Worm (Caenorhabditis elegans) whole organism, late embryonic: ENCODE measurements around the gene K04C2.8.

Experiments
- F13H6.1 ChIP-seq: sonication (generic microtip); optimal IDR thresholded peaks from 2 replicates; lab custom pipeline; 2016; ENCODE audit warnings: missing genetic modification characterization, missing compliant biosample characterization
- K02D7.2 ChIP-seq: sonication (generic microtip); optimal IDR thresholded peaks from 2 replicates; lab custom pipeline; 2017; ENCODE audit warnings: mild to moderate bottlenecking, missing genetic modification characterization, missing compliant biosample characterization
- Y22D7AL.16 ChIP-seq: sonication (generic microtip); optimal IDR thresholded peaks from 2 replicates; lab custom pipeline; 2016; ENCODE audit warnings: missing genetic modification characterization, missing compliant biosample characterization
- ceh-14 ChIP-seq: sonication (generic microtip); optimal IDR thresholded peaks from 2 replicates; lab custom pipeline; 2016; ENCODE audit warnings: missing genotype, missing genetic modification characterization, missing compliant biosample characterization
- ceh-18 ChIP-seq: sonication (generic microtip); optimal IDR thresholded peaks from 2 replicates; lab custom pipeline; 2016; ENCODE audit warnings: missing genetic modification characterization, missing compliant biosample characterization
- ceh-19 ChIP-seq: fragments of 200-800 bp; sonication (Bioruptor generic); optimal IDR thresholded peaks from 2 replicates; lab custom pipeline; 2018; ENCODE audit warnings: mild to moderate bottlenecking, missing genetic modification characterization, missing compliant biosample characterization
- ceh-22 ChIP-seq: sonication (generic microtip); optimal IDR thresholded peaks from 2 replicates; lab custom pipeline; 2017; ENCODE audit warnings: missing biosample characterization, missing genetic modification characterization
- ceh-30 ChIP-seq: fragments of 150-350 bp; optimal IDR thresholded peaks from 2 replicates; lab custom pipeline; 2014; ENCODE audit warnings: missing biosample characterization, missing genetic modification characterization
- ceh-31 ChIP-seq: sonication (generic microtip); optimal IDR thresholded peaks from 2 replicates; lab custom pipeline; 2016; ENCODE audit warnings: missing genetic modification characterization, missing compliant biosample characterization
- ceh-34 ChIP-seq: sonication (generic microtip); optimal IDR thresholded peaks from 2 replicates; lab custom pipeline; 2016; ENCODE audit warnings: mild to moderate bottlenecking, missing genetic modification characterization, missing compliant biosample characterization
- ceh-45 ChIP-seq: fragments of 200-800 bp; sonication (Bioruptor generic); IDR thresholded peaks from 2 replicates; pipeline ENCODE4 v1.3.6; 2022; ENCODE audit warnings: missing genetic modification reagents, missing genetic modification characterization, missing compliant biosample characterization
- ceh-9 ChIP-seq: sonication (generic microtip); optimal IDR thresholded peaks from 2 replicates; lab custom pipeline; 2016; ENCODE audit warnings: mild to moderate bottlenecking, missing genetic modification characterization, inconsistent platforms, missing compliant biosample characterization
- dmd-4 ChIP-seq: sonication (generic microtip); optimal IDR thresholded peaks from 2 replicates; lab custom pipeline; 2016; ENCODE audit warnings: borderline replicate concordance, missing genetic modification characterization, missing compliant biosample characterization
- dve-1 ChIP-seq: sonication (generic microtip); optimal IDR thresholded peaks from 2 replicates; lab custom pipeline; 2017; ENCODE audit warnings: antibody characterized with exemption, mild to moderate bottlenecking, missing genetic modification characterization, missing compliant biosample characterization
- elt-2 ChIP-seq: sonication (generic microtip); optimal IDR thresholded peaks from 2 replicates; lab custom pipeline; 2016; ENCODE audit warnings: missing genetic modification reagents, missing genetic modification characterization, missing compliant biosample characterization
- elt-4 ChIP-seq: sonication (generic microtip); optimal IDR thresholded peaks from 2 replicates; lab custom pipeline; 2016; ENCODE audit warnings: missing genetic modification characterization, missing compliant biosample characterization
- ets-4 ChIP-seq: sonication (generic microtip); optimal IDR thresholded peaks from 2 replicates; lab custom pipeline; 2016; ENCODE audit warnings: missing genetic modification characterization, missing compliant biosample characterization
- eyg-1 ChIP-seq: sonication (generic microtip); optimal IDR thresholded peaks from 2 replicates; lab custom pipeline; 2016; ENCODE audit warnings: missing genotype, missing genetic modification characterization, missing compliant biosample characterization
- fax-1 ChIP-seq: sonication (generic microtip); optimal IDR thresholded peaks from 2 replicates; lab custom pipeline; 2016; ENCODE audit warnings: missing genotype, missing genetic modification characterization, missing compliant biosample characterization
- fkh-10 ChIP-seq: fragments of 150-350 bp; optimal IDR thresholded peaks from 2 replicates; lab custom pipeline; 2014; ENCODE audit warnings: missing biosample characterization, missing genetic modification reagents, missing genetic modification characterization
- gmeb-2 ChIP-seq: sonication (generic microtip); optimal IDR thresholded peaks from 2 replicates; lab custom pipeline; 2016; ENCODE audit warnings: missing genetic modification characterization, inconsistent platforms, missing compliant biosample characterization
- hlh-6 ChIP-seq: sonication (generic microtip); optimal IDR thresholded peaks from 2 replicates; lab custom pipeline; 2016; ENCODE audit warnings: missing genotype, missing genetic modification characterization, missing compliant biosample characterization
- hlh-8 ChIP-seq: sonication (generic microtip); optimal IDR thresholded peaks from 2 replicates; lab custom pipeline; 2016; ENCODE audit warnings: missing genotype, missing genetic modification characterization, missing compliant biosample characterization
- lim-6 ChIP-seq: sonication (generic microtip); optimal IDR thresholded peaks from 2 replicates; lab custom pipeline; 2016; ENCODE audit warnings: missing genetic modification characterization, missing compliant biosample characterization
- lin-11 ChIP-seq: fragments of 200-800 bp; sonication (Bioruptor generic); optimal IDR thresholded peaks from 2 replicates; lab custom pipeline; 2018; ENCODE audit warnings: mild to moderate bottlenecking, missing genetic modification characterization, missing compliant biosample characterization
- madf-2 ChIP-seq: sonication (generic microtip); optimal IDR thresholded peaks from 2 replicates; lab custom pipeline; 2017; ENCODE audit warnings: missing genetic modification characterization, missing compliant biosample characterization
- nfya-1 ChIP-seq: sonication (generic microtip); optimal IDR thresholded peaks from 2 replicates; lab custom pipeline; 2017; ENCODE audit warnings: missing genetic modification characterization, mild to moderate bottlenecking, missing compliant biosample characterization, antibody characterized with exemption, moderate library complexity
- pax-1 ChIP-seq: fragments of 150-350 bp; optimal IDR thresholded peaks from 2 replicates; lab custom pipeline; 2014; ENCODE audit warnings: missing biosample characterization, missing genetic modification characterization
- pha-2 ChIP-seq: sonication (generic microtip); optimal IDR thresholded peaks from 2 replicates; lab custom pipeline; 2017; ENCODE audit warnings: mild to moderate bottlenecking, missing genetic modification characterization, missing compliant biosample characterization
- ref-2 ChIP-seq: sonication (generic microtip); optimal IDR thresholded peaks from 2 replicates; lab custom pipeline; 2016; ENCODE audit warnings: missing genetic modification characterization, missing compliant biosample characterization
- sox-4 ChIP-seq: sonication (generic microtip); optimal IDR thresholded peaks from 2 replicates; lab custom pipeline; 2017; ENCODE audit warnings: mild to moderate bottlenecking, missing genetic modification characterization, inconsistent platforms, missing compliant biosample characterization
- syd-9 ChIP-seq: sonication (generic microtip); optimal IDR thresholded peaks from 2 replicates; lab custom pipeline; 2016; ENCODE audit warnings: mild to moderate bottlenecking, missing genetic modification characterization, moderate library complexity, missing compliant biosample characterization
- tbx-2 ChIP-seq: sonication (generic microtip); optimal IDR thresholded peaks from 2 replicates; lab custom pipeline; 2016; ENCODE audit warnings: missing genetic modification characterization, missing compliant biosample characterization
- tbx-7 ChIP-seq: sonication (generic microtip); optimal IDR thresholded peaks from 2 replicates; lab custom pipeline; 2016; ENCODE audit warnings: missing genotype, missing genetic modification characterization, missing compliant biosample characterization
- unc-3 ChIP-seq, 2 experiments: fragments of 200-800 bp in 1 of 2; sonication (Bioruptor generic) in 1 of 2; sonication (generic microtip) in 1 of 2; conservative IDR thresholded peaks in 1 of 2; optimal IDR thresholded peaks in 1 of 2; 2 replicates each; pipeline versions ENCODE4 v1.3.6 to Lab custom; 2016 to 2022; ENCODE audit warnings: missing compliant biosample characterization in 2 of 2, missing genetic modification characterization in 2 of 2, missing genetic modification reagents in 1 of 2
- unc-42 ChIP-seq: sonication (generic microtip); optimal IDR thresholded peaks from 2 replicates; lab custom pipeline; 2016; ENCODE audit warnings: missing genotype, missing genetic modification characterization, missing compliant biosample characterization
- unc-55 ChIP-seq: sonication (generic microtip); optimal IDR thresholded peaks from 2 replicates; lab custom pipeline; 2017; ENCODE audit warnings: missing biosample characterization, missing genetic modification reagents, missing genetic modification characterization
- unc-86 ChIP-seq: sonication (generic microtip); optimal IDR thresholded peaks from 2 replicates; lab custom pipeline; 2016; ENCODE audit warnings: missing genetic modification characterization, missing compliant biosample characterization
- zip-5 ChIP-seq: sonication (generic microtip); optimal IDR thresholded peaks from 2 replicates; lab custom pipeline; 2016; ENCODE audit warnings: missing genetic modification characterization, missing compliant biosample characterization

Gene K04C2.8

DNA sequence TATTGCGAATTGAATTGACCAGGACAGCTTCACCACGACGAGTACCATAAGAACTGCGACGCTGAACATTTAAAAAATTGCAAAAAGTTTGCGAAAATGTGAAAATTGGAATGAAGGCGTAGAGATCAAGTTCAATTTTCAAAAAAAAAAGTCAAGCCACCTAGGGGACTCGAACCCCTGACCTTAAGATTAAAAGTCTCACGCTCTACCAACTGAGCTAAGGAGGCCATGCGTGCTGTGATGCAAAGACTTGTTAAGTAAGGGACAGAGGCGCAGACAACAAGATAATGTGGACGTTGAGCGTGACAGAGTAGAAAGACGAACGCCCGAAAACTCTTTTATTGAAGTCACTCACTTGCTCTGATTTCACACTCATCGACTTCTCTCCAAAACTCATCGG, 17.5 kb downstream of the K04C2.8 start (continued):
- TF ChIP-seq ceh-31 (tag; lab: Kevin White, UChicago) = peak; percentile 55
- peak; percentile 76 for TF ChIP-seq sox-4 (tag; lab: Kevin White, UChicago)
- peak; percentile 70 for TF ChIP-seq tbx-2 (tag; lab: Kevin White, UChicago)
- TF ChIP-seq ceh-19 (GFP tag; lab: Kevin White, UChicago) = peak; percentile 36
- TF ChIP-seq elt-4 (tag; lab: Kevin White, UChicago) = no peak
- peak; percentile 75 for TF ChIP-seq madf-2 (tag; lab: Kevin White, UChicago)
- peak; percentile 52; the same call in 1 of the 2 replicates for TF ChIP-seq unc-3 (GFP tag; conservative IDR thresholded peaks at IDR 0.05; lab: Robert Waterston, UW)
- peak; percentile 44 for TF ChIP-seq unc-3 (tag; optimal IDR thresholded peaks at IDR 0.05; lab: Kevin White, UChicago)
- TF ChIP-seq hlh-6 (tag; lab: Kevin White, UChicago) = peak; percentile 78
- peak; percentile 61 for TF ChIP-seq ref-2 (tag; lab: Kevin White, UChicago)
- TF ChIP-seq tbx-7 (tag; lab: Kevin White, UChicago) = no peak
- TF ChIP-seq pax-1 = no peak
- peak; percentile 47 for TF ChIP-seq ceh-14
- TF ChIP-seq syd-9 (tag; lab: Kevin White, UChicago) = peak; percentile 63
- TF ChIP-seq lin-11 (tag; lab: Kevin White, UChicago) = peak; percentile 63
- peak; percentile 74 for TF ChIP-seq ceh-18
- peak; percentile 50 for TF ChIP-seq eyg-1 (tag; lab: Kevin White, UChicago)
- no peak for TF ChIP-seq ceh-30 (tag; lab: Kevin White, UChicago)
- TF ChIP-seq ceh-22 (tag; lab: Kevin White, UChicago) = no peak
- TF ChIP-seq dmd-4 (tag; lab: Kevin White, UChicago) = peak; percentile 57
- TF ChIP-seq K02D7.2 (tag; lab: Kevin White, UChicago) = peak; percentile 52
- no peak for TF ChIP-seq fkh-10 (GFP tag; lab: Kevin White, UChicago)
- TF ChIP-seq unc-55 (GFP tag; lab: Kevin White, UChicago) = no peak
- peak; percentile 53 for TF ChIP-seq hlh-8 (tag; lab: Kevin White, UChicago)
- TF ChIP-seq zip-5 = peak; percentile 33
- no peak for TF ChIP-seq pha-2 (tag; lab: Kevin White, UChicago)
- peak; percentile 55 for TF ChIP-seq ceh-34 (tag; lab: Kevin White, UChicago)
- peak; percentile 72 for TF ChIP-seq elt-2
- TF ChIP-seq ceh-45 (GFP tag; lab: Robert Waterston, UW) = peak; percentile 70
- peak; percentile 47 for TF ChIP-seq ceh-9 (tag; lab: Kevin White, UChicago)
- peak; percentile 44 for TF ChIP-seq unc-86 (tag; lab: Kevin White, UChicago)
- TF ChIP-seq lim-6 (tag; lab: Kevin White, UChicago) = no peak
- peak; percentile 33 for TF ChIP-seq F13H6.1

DNA sequence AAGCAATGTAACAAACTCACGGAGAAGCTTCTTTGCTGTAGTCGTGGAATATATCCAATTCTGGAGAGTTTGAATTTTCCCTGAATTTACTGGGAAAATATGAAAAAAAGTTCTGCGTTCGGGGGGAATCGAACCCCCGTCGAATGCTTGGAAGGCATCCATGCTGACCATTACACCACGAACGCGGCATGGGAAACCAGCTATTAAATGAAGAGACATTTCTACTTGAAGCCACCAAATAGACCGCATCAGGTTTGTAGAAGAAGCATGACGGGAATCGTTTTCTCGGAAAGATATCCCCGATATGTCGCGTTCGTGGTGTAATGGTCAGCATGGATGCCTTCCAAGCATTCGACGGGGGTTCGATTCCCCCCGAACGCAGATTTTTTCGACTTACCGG, 18.4 kb downstream of the K04C2.8 start:
- TF ChIP-seq unc-42 (tag; lab: Kevin White, UChicago) (no peak), ceh-19 (GFP tag; lab: Kevin White, UChicago) (no peak), ceh-9 (tag; lab: Kevin White, UChicago) (no peak), ets-4 (tag; lab: Kevin White, UChicago) (no peak), pax-1 (no peak), ref-2 (tag; lab: Kevin White, UChicago) (peak; percentile 17), gmeb-2 (tag; lab: Kevin White, UChicago) (no peak), dve-1 (tag; lab: Kevin White, UChicago) (peak; percentile 12), fax-1 (tag; lab: Kevin White, UChicago) (no peak), ceh-34 (tag; lab: Kevin White, UChicago) (no peak), nfya-1 (tag; lab: Kevin White, UChicago) (no peak), unc-3 (GFP tag; conservative IDR thresholded peaks at IDR 0.05; lab: Robert Waterston, UW) (no peak), unc-3 (tag; optimal IDR thresholded peaks at IDR 0.05; lab: Kevin White, UChicago) (no peak), Y22D7AL.16 (tag; lab: Kevin White, UChicago) (no peak), hlh-8 (tag; lab: Kevin White, UChicago) (no peak)
